Fruit fly (Drosophila melanogaster): ENCODE measurements around the gene Snx6.

DNA sequence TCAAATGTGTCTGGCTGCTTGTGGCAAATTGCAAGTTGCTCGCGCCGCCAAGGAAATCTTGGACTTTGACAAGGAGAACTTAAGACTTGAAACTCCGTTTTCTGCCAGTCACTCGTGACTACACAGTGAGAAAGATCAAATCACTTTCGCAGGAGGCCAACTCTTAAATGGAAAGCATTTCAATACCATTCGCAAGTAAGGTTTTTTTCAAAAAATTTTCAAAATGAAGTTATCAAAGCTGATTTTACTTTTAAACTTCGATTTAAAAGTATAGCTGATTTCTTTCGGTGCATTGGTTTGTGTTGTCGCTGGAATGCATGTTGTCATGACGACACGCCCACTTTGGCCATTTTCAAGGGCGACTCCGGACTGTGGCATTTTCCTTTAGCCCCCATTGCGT is 11.8 kb upstream of the Snx6 start:
- TF ChIP-seq CG8478 (optimal IDR thresholded peaks at IDR 0.05) (no peak), Dll (optimal IDR thresholded peaks at IDR 0.05) (no peak), psq (optimal IDR thresholded peaks at IDR 0.05) (no peak), pan (optimal IDR thresholded peaks at IDR 0.05) (no peak), EcR (GFP tag; optimal IDR thresholded peaks at IDR 0.05) (no peak), usp (GFP tag; optimal IDR thresholded peaks at IDR 0.05) (no peak)
